Fruit fly (Drosophila melanogaster): ENCODE results near the gene Nmd3.

The Nmd3 gene

dm6 chrX:2145690-2146470 is 38.6 kb downstream of the Nmd3 start (continued):
- TF ChIP-seq bigmax (GFP tag; optimal IDR thresholded peaks at IDR 0.05) (no peak), HLH54F (GFP tag; optimal IDR thresholded peaks at IDR 0.05) (peak; percentile 6), BEAF-32 (GFP tag; optimal IDR thresholded peaks at IDR 0.05) (peak; percentile 83), Sox100B (GFP tag; optimal IDR thresholded peaks at IDR 0.05) (no peak), Hey (tag; optimal IDR thresholded peaks at IDR 0.05) (no peak), sisA (GFP tag; IDR thresholded peaks at IDR 0.05) (peak; percentile 15; the same call in 1 of the 2 replicates), CG2129 (GFP tag; IDR thresholded peaks at IDR 0.05; ENCODE audit: partially characterized antibody) (peak; percentile 72), CG10959 (GFP tag; IDR thresholded peaks at IDR 0.05) (no peak), pho (GFP tag; optimal IDR thresholded peaks at IDR 0.05) (peak; percentile 35), ems (GFP tag; optimal IDR thresholded peaks at IDR 0.05) (peak; percentile 29), en (GFP tag; optimal IDR thresholded peaks at IDR 0.05) (no peak), Ada2b (GFP tag; IDR thresholded peaks at IDR 0.05) (no peak), Elba2 (GFP tag; optimal IDR thresholded peaks at IDR 0.05) (no peak), hth (optimal IDR thresholded peaks at IDR 0.05) (no peak)

dm6 chrX:2145114-2145513 is 39.4 kb downstream of the Nmd3 start, which contains the start of gene Pgd:
Gene Pgd, plus strand, starts transcription at chrX:2145136.
- TF ChIP-seq CG31224 (GFP tag; IDR thresholded peaks at IDR 0.05) (no peak), tll (GFP tag; optimal IDR thresholded peaks at IDR 0.05) (no peak), amos (GFP tag; IDR thresholded peaks at IDR 0.05; ENCODE audit: partially characterized antibody) (peak; percentile 69; the same call in 1 of the 2 replicates), Hey (tag; optimal IDR thresholded peaks at IDR 0.05) (no peak), CG4707 (GFP tag; optimal IDR thresholded peaks at IDR 0.05) (no peak), sd (tag; optimal IDR thresholded peaks at IDR 0.05) (no peak), Hsf (GFP tag; optimal IDR thresholded peaks at IDR 0.05) (no peak), lbe (GFP tag; optimal IDR thresholded peaks at IDR 0.05) (no peak), esg (GFP tag; conservative IDR thresholded peaks at IDR 0.05) (no peak), ara (GFP tag; IDR thresholded peaks at IDR 0.05) (no peak), CG17568 (GFP tag; optimal IDR thresholded peaks at IDR 0.05) (no peak), NfI (GFP tag; optimal IDR thresholded peaks at IDR 0.05) (no peak), Spps (tag; optimal IDR thresholded peaks at IDR 0.05) (no peak), CG10462 (GFP tag; optimal IDR thresholded peaks at IDR 0.05) (no peak), Eip74EF (GFP tag; optimal IDR thresholded peaks at IDR 0.05) (no peak), CkIIα-i1 (GFP tag; IDR thresholded peaks at IDR 0.05) (no peak), Six4 (GFP tag; optimal IDR thresholded peaks at IDR 0.05) (no peak), emc (GFP tag; optimal IDR thresholded peaks at IDR 0.05) (no peak), CG8281 (tag; optimal IDR thresholded peaks at IDR 0.05) (no peak), CG18764 (GFP tag; optimal IDR thresholded peaks at IDR 0.05) (no peak), CG31441 (GFP tag; IDR thresholded peaks at IDR 0.05) (no peak), Vsx1 (GFP tag; optimal IDR thresholded peaks at IDR 0.05) (no peak), CG6654 (GFP tag; optimal IDR thresholded peaks at IDR 0.05) (no peak), CG2120 (GFP tag; optimal IDR thresholded peaks at IDR 0.05) (no peak), Dll (GFP tag; IDR thresholded peaks at IDR 0.05; ENCODE audit: partially characterized antibody) (peak; percentile 57; the same call in 2 of the 4 replicates), CG3995 (GFP tag; optimal IDR thresholded peaks at IDR 0.05) (no peak), Rx (GFP tag; IDR thresholded peaks at IDR 0.05) (no peak), CG8924 (tag; optimal IDR thresholded peaks at IDR 0.05) (no peak), CG34422 (GFP tag; IDR thresholded peaks at IDR 0.05) (no peak), ind (GFP tag; optimal IDR thresholded peaks at IDR 0.05) (no peak), tin (GFP tag; optimal IDR thresholded peaks at IDR 0.05) (no peak), CG1602 (GFP tag; optimal IDR thresholded peaks at IDR 0.05) (no peak), Fer2 (tag; optimal IDR thresholded peaks at IDR 0.05) (no peak), CG4360 (GFP tag; IDR thresholded peaks at IDR 0.05) (no peak), Dip3 (GFP tag; optimal IDR thresholded peaks at IDR 0.05) (no peak), CG13287 (GFP tag; IDR thresholded peaks at IDR 0.05; ENCODE audit: partially characterized antibody) (peak; percentile 79)

All from whole organism, embryonic.